Fruit fly (Drosophila melanogaster) whole organism, adult: ENCODE data around the gene CG13138.

ENCODE experiments used
- CG11617 ChIP-seq: fragments of 200-800 bp; sonication (Bioruptor generic); optimal IDR thresholded peaks from 2 replicates; lab custom pipeline; 2017; ENCODE audit warnings: mild to moderate bottlenecking, missing biosample characterization, missing genetic modification reagents, missing genetic modification characterization
- CG12768 ChIP-seq: fragments of 200-800 bp; sonication (Bioruptor generic); optimal IDR thresholded peaks from 2 replicates; lab custom pipeline; 2017; ENCODE audit warnings: missing biosample characterization, missing genetic modification characterization, mild to moderate bottlenecking, moderate library complexity, missing genetic modification reagents
- CG14711 ChIP-seq: fragments of 200-800 bp; sonication (Bioruptor generic); optimal IDR thresholded peaks from 2 replicates; lab custom pipeline; 2018; ENCODE audit warnings: missing biosample characterization, mild to moderate bottlenecking, missing genetic modification characterization, moderate library complexity
- CG1620 ChIP-seq: fragments of 200-800 bp; sonication (Bioruptor generic); optimal IDR thresholded peaks from 2 replicates; lab custom pipeline; 2016; ENCODE audit warnings: missing biosample characterization, missing genetic modification characterization
- CG33017 ChIP-seq: fragments of 200-800 bp; sonication (Bioruptor generic); optimal IDR thresholded peaks from 2 replicates; lab custom pipeline; 2018; ENCODE audit warnings: missing biosample characterization, mild to moderate bottlenecking, missing genetic modification characterization, moderate library complexity
- CG5204 ChIP-seq: fragments of 200-800 bp; sonication (Bioruptor generic); optimal IDR thresholded peaks from 2 replicates; lab custom pipeline; 2016; ENCODE audit warnings: missing biosample characterization, missing genetic modification characterization
- CG7045 ChIP-seq: fragments of 200-800 bp; sonication (Bioruptor generic); optimal IDR thresholded peaks from 2 replicates; lab custom pipeline; 2017; ENCODE audit warnings: missing biosample characterization, mild to moderate bottlenecking, missing genetic modification characterization
- CG7101 ChIP-seq: fragments of 200-800 bp; sonication (Bioruptor generic); optimal IDR thresholded peaks from 2 replicates; lab custom pipeline; 2018; ENCODE audit warnings: missing biosample characterization, mild to moderate bottlenecking, missing genetic modification characterization, moderate library complexity
- Clk ChIP-seq: fragments of 200-800 bp; sonication (Bioruptor generic); optimal IDR thresholded peaks from 2 replicates; lab custom pipeline; 2017; ENCODE audit warnings: missing biosample characterization, missing genetic modification characterization
- Crg-1 ChIP-seq: fragments of 200-800 bp; sonication (Bioruptor generic); optimal IDR thresholded peaks from 2 replicates; lab custom pipeline; 2016; ENCODE audit warnings: missing biosample characterization, missing genetic modification characterization
- Hr96 ChIP-seq: fragments of 200-800 bp; sonication (Bioruptor generic); optimal IDR thresholded peaks from 2 replicates; lab custom pipeline; 2016; ENCODE audit warnings: missing biosample characterization, missing genetic modification characterization
- Mnt ChIP-seq: fragments of 200-800 bp; sonication (Bioruptor generic); optimal IDR thresholded peaks from 2 replicates; lab custom pipeline; 2016; ENCODE audit warnings: missing biosample characterization, mild to moderate bottlenecking, missing genetic modification characterization
- bab1 ChIP-seq: fragments of 200-800 bp; sonication (Bioruptor generic); optimal IDR thresholded peaks from 3 replicates; lab custom pipeline; 2019; ENCODE audit warnings: missing biosample characterization, mild to moderate bottlenecking, missing genetic modification characterization, moderate library complexity
- cic ChIP-seq: fragments of 200-800 bp; sonication (Bioruptor generic); optimal IDR thresholded peaks from 2 replicates; lab custom pipeline; 2017; ENCODE audit warnings: missing biosample characterization, mild to moderate bottlenecking, missing genetic modification characterization, moderate library complexity
- cnc ChIP-seq, 2 experiments: fragments of >200 bp; optimal IDR thresholded peaks; 2 replicates each; lab custom pipeline; 2017
- kay ChIP-seq: fragments of 200-800 bp; sonication (Bioruptor generic); peaks from one replicate; lab custom pipeline; 2016; ENCODE audit warnings: missing biosample characterization, missing genetic modification characterization, borderline replicate concordance
- ovo ChIP-seq: fragments of 200-800 bp; sonication (Bioruptor generic); optimal IDR thresholded peaks from 2 replicates; lab custom pipeline; 2016; ENCODE audit warnings: missing biosample characterization, missing genetic modification characterization
- pad ChIP-seq: fragments of 200-800 bp; sonication (Bioruptor generic); optimal IDR thresholded peaks from 3 replicates; lab custom pipeline; 2017; ENCODE audit warnings: missing biosample characterization, missing genetic modification characterization, mild to moderate bottlenecking, moderate library complexity, missing genetic modification reagents
- tj ChIP-seq: fragments of 200-800 bp; sonication (Bioruptor generic); optimal IDR thresholded peaks from 3 replicates; lab custom pipeline; 2017; ENCODE audit warnings: missing biosample characterization, mild to moderate bottlenecking, missing genetic modification characterization, moderate library complexity
- toe ChIP-seq: fragments of 200-800 bp; sonication (Bioruptor generic); optimal IDR thresholded peaks from 2 replicates; lab custom pipeline; 2016; ENCODE audit warnings: missing biosample characterization, missing genetic modification characterization

The CG13138 gene

dm6 chr2L:10301918-10302317 is at the start of gene CG13138:
TSS of gene CG13138 (minus strand) at chr2L:10302018.
- TF ChIP-seq CG33017, result no peak
- no peak for TF ChIP-seq Clk (GFP tag; lab: Kevin White, UChicago)
- no peak for TF ChIP-seq tj (GFP tag; lab: Kevin White, UChicago)
- no peak for TF ChIP-seq ovo (GFP tag; lab: Kevin White, UChicago)
- TF ChIP-seq kay (GFP tag; lab: Kevin White, UChicago), result no peak
- TF ChIP-seq bab1, result no peak
- TF ChIP-seq CG14711 (tag; lab: Kevin White, UChicago), result no peak
- TF ChIP-seq cnc (optimal IDR thresholded peaks at IDR 0.05; lab: Kevin White, UChicago), result no peak
- no peak for TF ChIP-seq CG1620 (GFP tag; lab: Kevin White, UChicago)
- TF ChIP-seq Crg-1 (GFP tag; lab: Kevin White, UChicago), result no peak
- no peak for TF ChIP-seq CG7045 (GFP tag; lab: Kevin White, UChicago)
- no peak for TF ChIP-seq CG5204 (GFP tag; lab: Kevin White, UChicago)
- TF ChIP-seq CG11617 (GFP tag; lab: Kevin White, UChicago), result no peak
- TF ChIP-seq cic (GFP tag; lab: Kevin White, UChicago), result no peak
- no peak for TF ChIP-seq toe
- TF ChIP-seq Hr96 (GFP tag; lab: Kevin White, UChicago), result no peak

DNA sequence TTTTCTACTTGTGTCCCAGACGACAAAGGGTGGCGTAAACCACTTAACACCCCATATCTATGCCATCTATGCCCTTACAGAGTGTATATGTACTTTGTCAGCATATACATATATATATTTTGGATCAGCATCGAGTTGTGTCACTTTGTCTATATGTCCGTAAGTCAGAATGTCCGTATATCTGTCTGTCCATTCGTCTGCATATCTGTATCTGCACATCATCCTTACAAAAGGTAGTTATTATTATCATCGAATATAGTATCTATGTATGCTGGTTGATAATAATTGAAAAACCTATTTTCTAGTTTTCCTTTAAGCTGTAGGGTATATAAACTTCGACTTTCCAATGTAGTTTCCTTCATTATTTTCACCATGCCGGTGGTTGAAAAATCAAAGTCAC is 49.3 kb upstream of the CG13138 start:
- no peak for TF ChIP-seq CG12768 (GFP tag; lab: Kevin White, UChicago)
- TF ChIP-seq bab1, result no peak
- TF ChIP-seq kay (GFP tag; lab: Kevin White, UChicago), result no peak
- TF ChIP-seq Hr96 (GFP tag; lab: Kevin White, UChicago), result no peak
- TF ChIP-seq pad, result no peak
- no peak for TF ChIP-seq CG11617 (GFP tag; lab: Kevin White, UChicago)
- TF ChIP-seq toe, result no peak
- no peak for TF ChIP-seq CG7101 (tag; lab: Kevin White, UChicago)
- TF ChIP-seq CG33017, result no peak
- no peak for TF ChIP-seq cic (GFP tag; lab: Kevin White, UChicago)
- no peak for TF ChIP-seq CG7045 (GFP tag; lab: Kevin White, UChicago)
- no peak for TF ChIP-seq Clk (GFP tag; lab: Kevin White, UChicago)
- TF ChIP-seq CG1620 (GFP tag; lab: Kevin White, UChicago), result no peak

DNA sequence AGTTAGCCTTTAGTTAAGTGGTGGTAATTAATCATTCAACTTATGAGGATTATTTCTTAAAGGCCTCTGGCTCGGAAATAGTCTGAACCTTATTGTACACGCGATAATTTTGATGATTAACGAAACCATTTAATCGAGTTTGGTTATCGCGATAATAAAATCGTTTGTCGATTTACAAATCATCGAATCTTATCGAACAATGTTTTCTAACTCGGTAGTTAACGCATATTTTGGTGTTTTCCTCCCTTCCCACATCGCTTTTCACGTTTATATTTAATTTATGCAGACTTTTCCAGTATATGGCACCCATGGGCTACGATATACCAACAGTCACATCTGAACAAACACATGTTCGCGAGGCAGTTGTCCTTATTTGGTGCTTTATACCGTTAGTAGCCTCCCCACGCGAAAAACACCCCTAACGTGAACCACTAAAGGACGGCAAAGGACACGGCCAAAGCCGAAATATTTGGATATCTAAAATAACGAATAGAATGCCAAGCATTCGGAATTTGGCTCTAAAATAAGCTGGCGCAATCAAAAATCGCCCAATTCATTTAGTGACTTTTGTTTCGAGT is 42.3 kb upstream of the CG13138 start, which contains the start of gene Frmd5:
Frmd5 (plus strand) TSS at position 414 of the 578 bp plus-strand sequence.
- TF ChIP-seq CG5204 (GFP tag; lab: Kevin White, UChicago) (no peak), cnc (optimal IDR thresholded peaks at IDR 0.05; lab: Kevin White, UChicago) (no peak), ovo (GFP tag; lab: Kevin White, UChicago) (no peak), Clk (GFP tag; lab: Kevin White, UChicago) (no peak), Crg-1 (GFP tag; lab: Kevin White, UChicago) (no peak), Mnt (GFP tag; lab: Kevin White, UChicago) (no peak), kay (GFP tag; lab: Kevin White, UChicago) (no peak), pad (no peak), Hr96 (GFP tag; lab: Kevin White, UChicago) (no peak), CG14711 (tag; lab: Kevin White, UChicago) (no peak), toe (no peak), CG7101 (tag; lab: Kevin White, UChicago) (no peak), CG12768 (GFP tag; lab: Kevin White, UChicago) (no peak), bab1 (no peak), cic (GFP tag; lab: Kevin White, UChicago) (no peak), CG1620 (GFP tag; lab: Kevin White, UChicago) (no peak), tj (GFP tag; lab: Kevin White, UChicago) (no peak), CG11617 (GFP tag; lab: Kevin White, UChicago) (no peak)

dm6 chr2L:10342471-10342870 is 40.7 kb upstream of the CG13138 start, which contains the start of gene Sps2:
TSS of gene Sps2 (plus strand) at chr2L:10342594.
- TF ChIP-seq tj (GFP tag; lab: Kevin White, UChicago), result peak; percentile 25
- TF ChIP-seq Crg-1 (GFP tag; lab: Kevin White, UChicago), result no peak
- no peak for TF ChIP-seq Hr96 (GFP tag; lab: Kevin White, UChicago)
- no peak for TF ChIP-seq CG1620 (GFP tag; lab: Kevin White, UChicago)
- TF ChIP-seq Mnt (GFP tag; lab: Kevin White, UChicago), result peak; percentile 22
- TF ChIP-seq Clk (GFP tag; lab: Kevin White, UChicago), result no peak
- TF ChIP-seq toe, result no peak
- no peak for TF ChIP-seq kay (GFP tag; lab: Kevin White, UChicago)
- TF ChIP-seq CG11617 (GFP tag; lab: Kevin White, UChicago), result peak; percentile 19
- no peak for TF ChIP-seq cnc (optimal IDR thresholded peaks at IDR 0.05; lab: Kevin White, UChicago)
- TF ChIP-seq CG12768 (GFP tag; lab: Kevin White, UChicago), result no peak
- TF ChIP-seq CG7045 (GFP tag; lab: Kevin White, UChicago), result no peak
- no peak for TF ChIP-seq pad
- TF ChIP-seq CG33017, result no peak
- TF ChIP-seq cic (GFP tag; lab: Kevin White, UChicago), result peak; percentile 16
- peak; percentile 15 for TF ChIP-seq CG7101 (tag; lab: Kevin White, UChicago)
- no peak for TF ChIP-seq ovo (GFP tag; lab: Kevin White, UChicago)
- peak; percentile 12 for TF ChIP-seq CG14711 (tag; lab: Kevin White, UChicago)
- TF ChIP-seq bab1, result peak; percentile 69
- TF ChIP-seq CG5204 (GFP tag; lab: Kevin White, UChicago), result no peak

DNA sequence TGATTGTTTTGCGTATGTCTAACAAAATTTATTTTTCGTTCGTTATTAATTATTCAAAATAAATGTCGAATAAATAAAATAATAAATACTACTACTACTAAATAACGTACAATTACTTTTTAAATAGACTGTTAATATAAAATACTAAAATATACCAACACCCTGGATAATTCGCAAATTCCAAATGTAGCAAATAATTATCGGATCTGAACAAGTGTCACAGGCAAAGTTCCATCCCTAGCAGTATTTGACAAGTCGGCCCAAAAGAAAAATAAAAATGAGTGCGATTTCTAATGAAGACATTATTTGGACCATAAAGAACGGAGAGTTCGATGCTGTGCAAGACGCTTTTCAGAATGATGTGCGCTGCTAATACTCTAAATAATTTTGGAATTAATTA is 39.6 kb upstream of the CG13138 start, which contains the start of gene CG31715:
CG31715 (plus strand) TSS at position 212 of the 400 bp plus-strand sequence.
- TF ChIP-seq CG7101 (tag; lab: Kevin White, UChicago), result peak; percentile 40
- peak; percentile 11 for TF ChIP-seq tj (GFP tag; lab: Kevin White, UChicago)
- peak; percentile 5 for TF ChIP-seq CG33017
- peak; percentile 11 for TF ChIP-seq CG11617 (GFP tag; lab: Kevin White, UChicago)
- TF ChIP-seq bab1, result peak; percentile 62
- TF ChIP-seq CG14711 (tag; lab: Kevin White, UChicago), result peak; percentile 20
- TF ChIP-seq Mnt (GFP tag; lab: Kevin White, UChicago), result peak; percentile 5
- no peak for TF ChIP-seq CG1620 (GFP tag; lab: Kevin White, UChicago)
- no peak for TF ChIP-seq CG7045 (GFP tag; lab: Kevin White, UChicago)
- TF ChIP-seq kay (GFP tag; lab: Kevin White, UChicago), result peak; percentile 66
- TF ChIP-seq pad, result no peak
